Fruit fly (Drosophila melanogaster): ENCODE data around the gene CG9609.

CG9609 gene

dm6 chrX:16800530-16801027 lies 13.8 kb upstream of the CG9609 start, which contains the start of the genes CG9132 and CG4789 (continued):
- TF ChIP-seq dmrt99B (tag; optimal IDR thresholded peaks at IDR 0.05) (no peak), CG15269 (tag; optimal IDR thresholded peaks at IDR 0.05) (no peak), E2f2 (GFP tag; IDR thresholded peaks at IDR 0.05) (peak; percentile 37; the same call in 1 of the 2 replicates), cato (GFP tag; optimal IDR thresholded peaks at IDR 0.05; ENCODE audit: borderline replicate concordance) (no peak), nom (GFP tag; optimal IDR thresholded peaks at IDR 0.05) (no peak), ara (GFP tag; IDR thresholded peaks at IDR 0.05) (no peak), CG15514 (GFP tag; optimal IDR thresholded peaks at IDR 0.05) (peak; percentile 30), CG8281 (tag; optimal IDR thresholded peaks at IDR 0.05) (no peak), NFAT (GFP tag; IDR thresholded peaks at IDR 0.05) (no peak), CG2120 (GFP tag; optimal IDR thresholded peaks at IDR 0.05) (no peak), CG4617 (GFP tag; optimal IDR thresholded peaks at IDR 0.05; ENCODE audit: borderline replicate concordance) (no peak), CG4328 (GFP tag; optimal IDR thresholded peaks at IDR 0.05) (no peak), tap (tag; optimal IDR thresholded peaks at IDR 0.05) (no peak), CG12659 (GFP tag; optimal IDR thresholded peaks at IDR 0.05) (peak; percentile 22), Nf-YC (tag; optimal IDR thresholded peaks at IDR 0.05) (no peak), knrl (GFP tag; IDR thresholded peaks at IDR 0.05; ENCODE audit: partially characterized antibody) (0 out of 3 replicates have a peak, but pooled peaks have one; percentile 31), Hmx (GFP tag; optimal IDR thresholded peaks at IDR 0.05) (no peak), Asciz (GFP tag; optimal IDR thresholded peaks at IDR 0.05) (no peak), Scr (GFP tag; IDR thresholded peaks at IDR 0.05; ENCODE audit: partially characterized antibody) (peak; percentile 24; the same call in 1 of the 2 replicates), Awh (GFP tag; IDR thresholded peaks at IDR 0.05) (no peak), CG16815 (GFP tag; optimal IDR thresholded peaks at IDR 0.05) (no peak), Jarid2 (GFP tag; optimal IDR thresholded peaks at IDR 0.05) (no peak), CG10565 (GFP tag; optimal IDR thresholded peaks at IDR 0.05) (no peak), stwl (tag; optimal IDR thresholded peaks at IDR 0.05) (peak; percentile 51), NC2β (GFP tag; optimal IDR thresholded peaks at IDR 0.05) (no peak), H2.0 (GFP tag; IDR thresholded peaks at IDR 0.05) (no peak), gfzf (GFP tag; optimal IDR thresholded peaks at IDR 0.05) (peak; percentile 74), Spps (tag; optimal IDR thresholded peaks at IDR 0.05) (no peak), CG42726 (GFP tag; IDR thresholded peaks at IDR 0.05; ENCODE audit: partially characterized antibody) (no peak), CG6791 (GFP tag; IDR thresholded peaks at IDR 0.05; ENCODE audit: partially characterized antibody) (no peak), Hr39 (optimal IDR thresholded peaks at IDR 0.05) (no peak), pzg (GFP tag; optimal IDR thresholded peaks at IDR 0.05) (peak; percentile 48), gt (GFP tag; IDR thresholded peaks at IDR 0.05) (no peak), Antp (GFP tag; optimal IDR thresholded peaks at IDR 0.05) (no peak), Rfx (GFP tag; IDR thresholded peaks at IDR 0.05) (no peak), CG4730 (GFP tag; IDR thresholded peaks at IDR 0.05) (no peak), E2f1 (GFP tag; IDR thresholded peaks at IDR 0.05) (no peak), Aef1 (GFP tag; IDR thresholded peaks at IDR 0.05) (no peak), unpg (GFP tag; optimal IDR thresholded peaks at IDR 0.05) (no peak), zen2 (GFP tag; IDR thresholded peaks at IDR 0.05; ENCODE audit: partially characterized antibody) (no peak), CG30020 (tag; optimal IDR thresholded peaks at IDR 0.05) (no peak), dimm (GFP tag; IDR thresholded peaks at IDR 0.05) (no peak), CG11504 (tag; optimal IDR thresholded peaks at IDR 0.05) (no peak), CG16813 (GFP tag; IDR thresholded peaks at IDR 0.05; ENCODE audit: partially characterized antibody) (0 out of 3 replicates have a peak, but pooled peaks have one; percentile 24), CG5953 (GFP tag; IDR thresholded peaks at IDR 0.05) (no peak), CG17361 (GFP tag; IDR thresholded peaks at IDR 0.05) (0 out of 3 replicates have a peak, but pooled peaks have one; percentile 17), BEAF-32 (GFP tag; optimal IDR thresholded peaks at IDR 0.05) (peak; percentile 61), CG12391 (tag; optimal IDR thresholded peaks at IDR 0.05) (no peak), ATbp (GFP tag; optimal IDR thresholded peaks at IDR 0.05) (no peak), CG34422 (GFP tag; IDR thresholded peaks at IDR 0.05) (no peak)
